Worm (Caenorhabditis elegans) whole organism, early embryonic: ENCODE results near the gene E04F6.15.

Source experiments
- B0310.2 ChIP-seq: sonication (generic microtip); optimal IDR thresholded peaks from 2 replicates; lab custom pipeline; 2016; ENCODE audit warnings: mild to moderate bottlenecking, missing genetic modification characterization, missing compliant biosample characterization
- F13C5.2 ChIP-seq: sonication (generic microtip); optimal IDR thresholded peaks from 2 replicates; lab custom pipeline; 2017; ENCODE audit warnings: mild to moderate bottlenecking, missing genetic modification characterization, inconsistent platforms, missing compliant biosample characterization
- aly-1 ChIP-seq: sonication (generic microtip); optimal IDR thresholded peaks from 2 replicates; lab custom pipeline; 2016; ENCODE audit warnings: missing genetic modification characterization, missing compliant biosample characterization
- ama-1 ChIP-seq: fragments of 150-350 bp; optimal IDR thresholded peaks from 2 replicates; lab custom pipeline; 2014
- ceh-13 ChIP-seq: fragments of 200-800 bp; sonication (Bioruptor generic); optimal IDR thresholded peaks from 2 replicates; lab custom pipeline; 2018; ENCODE audit warnings: mild to moderate bottlenecking, missing genetic modification characterization, missing compliant biosample characterization
- ets-7 ChIP-seq: sonication (generic microtip); optimal IDR thresholded peaks from 2 replicates; lab custom pipeline; 2016; ENCODE audit warnings: missing genotype, missing genetic modification characterization, missing compliant biosample characterization
- flt-1 ChIP-seq: fragments of 200-800 bp; sonication (Bioruptor generic); IDR thresholded peaks from 2 replicates; pipeline ENCODE4 v1.3.6; 2022; ENCODE audit warnings: missing genetic modification characterization, missing compliant biosample characterization
- hmbx-1 ChIP-seq: sonication (generic microtip); optimal IDR thresholded peaks from 2 replicates; lab custom pipeline; 2016; ENCODE audit warnings: mild to moderate bottlenecking, missing genetic modification characterization, missing compliant biosample characterization
- hmg-4 ChIP-seq: fragments of 200-800 bp; sonication (Bioruptor generic); optimal IDR thresholded peaks from 2 replicates; lab custom pipeline; 2018; ENCODE audit warnings: mild to moderate bottlenecking, missing genetic modification characterization, missing compliant biosample characterization
- hnd-1 ChIP-seq: sonication (generic microtip); optimal IDR thresholded peaks from 2 replicates; lab custom pipeline; 2016; ENCODE audit warnings: missing genetic modification characterization, missing compliant biosample characterization
- pes-1 ChIP-seq: fragments of 200-800 bp; sonication (Bioruptor generic); IDR thresholded peaks from 2 replicates; pipeline ENCODE4 v1.3.6; 2022; ENCODE audit warnings: missing genetic modification reagents, missing genetic modification characterization, missing compliant biosample characterization
- scrt-1 ChIP-seq: fragments of 200-800 bp; sonication (Bioruptor generic); IDR thresholded peaks from 2 replicates; pipeline ENCODE4 v1.3.6; 2022; ENCODE audit warnings: missing genetic modification characterization, missing compliant biosample characterization
- sea-1 ChIP-seq: fragments of 200-800 bp; sonication (Bioruptor generic); conservative IDR thresholded peaks from 2 replicates; pipeline ENCODE4 v1.3.6; 2022; ENCODE audit warnings: missing genetic modification characterization, missing compliant biosample characterization
- tbx-11 ChIP-seq: fragments of 200-800 bp; sonication (Bioruptor generic); IDR thresholded peaks from 2 replicates; pipeline ENCODE4 v1.3.6; 2022; ENCODE audit warnings: missing genetic modification characterization, missing compliant biosample characterization
- tbx-37 ChIP-seq: fragments of 200-800 bp; sonication (Bioruptor generic); conservative IDR thresholded peaks from 2 replicates; pipeline ENCODE4 v1.3.6; 2022; ENCODE audit warnings: missing genetic modification reagents, missing genetic modification characterization, missing compliant biosample characterization
- tra-4 ChIP-seq: sonication (generic microtip); optimal IDR thresholded peaks from 2 replicates; lab custom pipeline; 2017; ENCODE audit warnings: missing genetic modification characterization, missing compliant biosample characterization

E04F6.15 gene

ce11 chrII:7171305-7171998 is 38.6 kb downstream of the E04F6.15 start, which contains the start of gene dyf-13:
TSS of gene dyf-13 (minus strand) at chrII:7171355.
- no peak for TF ChIP-seq hmbx-1 (tag; lab: Kevin White, UChicago)
- TF ChIP-seq ets-7 (tag; lab: Kevin White, UChicago), result no peak

ce11 chrII:7168712-7169111 is 41.4 kb downstream of the E04F6.15 start, which contains the start of gene col-36:
TSS of gene col-36 (minus strand) at chrII:7168812.
- no peak for TF ChIP-seq pes-1
- no peak for TF ChIP-seq hnd-1
- no peak for TF ChIP-seq aly-1 (tag; lab: Kevin White, UChicago)
- no peak for TF ChIP-seq F13C5.2 (tag; lab: Kevin White, UChicago)
- no peak for TF ChIP-seq ceh-13 (GFP tag; lab: Kevin White, UChicago)
- no peak for TF ChIP-seq ets-7 (tag; lab: Kevin White, UChicago)
- TF ChIP-seq flt-1, result no peak
- TF ChIP-seq ama-1 (lab: Kevin White, UChicago), result no peak

ce11 chrII:7166768-7167167 is 43.3 kb downstream of the E04F6.15 start:
- TF ChIP-seq aly-1 (tag; lab: Kevin White, UChicago) (no peak), pes-1 (no peak), hmbx-1 (tag; lab: Kevin White, UChicago) (no peak), scrt-1 (no peak), hmg-4 (no peak), ceh-13 (GFP tag; lab: Kevin White, UChicago) (no peak), ama-1 (lab: Kevin White, UChicago) (no peak), hnd-1 (no peak), tra-4 (no peak), B0310.2 (tag; lab: Kevin White, UChicago) (no peak)

- TF ChIP-seq hnd-1 (no peak), B0310.2 (tag; lab: Kevin White, UChicago) (no peak), tbx-37 (GFP tag; lab: Robert Waterston, UW) (no peak), scrt-1 (no peak), sea-1 (no peak), ets-7 (tag; lab: Kevin White, UChicago) (no peak), ama-1 (lab: Kevin White, UChicago) (no peak), F13C5.2 (tag; lab: Kevin White, UChicago) (no peak), tbx-11 (no peak), ceh-13 (GFP tag; lab: Kevin White, UChicago) (no peak)
Observed at ce11 chrII:7165749-7166148, 44.3 kb downstream of the E04F6.15 start, which contains the start of gene mfsd-13.2. TSS of gene mfsd-13.2 (minus strand) at chrII:7165849.

ce11 chrII:7161512-7161911 is 48.6 kb downstream of the E04F6.15 start, which contains the start of gene C27H5.12:
TSS of gene C27H5.12 (minus strand) at chrII:7161612.
- TF ChIP-seq tra-4, result no peak
- no peak for TF ChIP-seq scrt-1
